Fruit fly (Drosophila melanogaster) whole organism, embryonic: Measurements from ENCODE around the gene TRAM.
A peak's percentile ranks its signal among the peaks of the same experiment; 100 is the strongest.

Experiments used
- Adf1 ChIP-seq: fragments of 200-800 bp; sonication (Bioruptor generic); IDR thresholded peaks from 2 replicates; pipeline ENCODE4 v1.3.6; 2022; ENCODE audit warnings: missing biosample characterization, missing genetic modification characterization
- BEAF-32 ChIP-seq: fragments of 200-800 bp; sonication (Bioruptor generic); optimal IDR thresholded peaks from 3 replicates; lab custom pipeline; 2017; ENCODE audit warnings: missing biosample characterization, missing genetic modification characterization, mild to moderate bottlenecking, moderate library complexity, missing genetic modification reagents
- CG11456 ChIP-seq: fragments of 200-800 bp; sonication (Bioruptor generic); IDR thresholded peaks from 3 replicates; pipeline ENCODE4 v1.3.6; 2022; ENCODE audit warnings: missing biosample characterization, missing genetic modification characterization
- CG1233 ChIP-seq: fragments of 200-800 bp; sonication (Bioruptor generic); optimal IDR thresholded peaks from 4 replicates; lab custom pipeline; 2018; ENCODE audit warnings: missing biosample characterization, mild to moderate bottlenecking, missing genetic modification characterization
- CG12659 ChIP-seq: fragments of 200-800 bp; sonication (Bioruptor generic); optimal IDR thresholded peaks from 3 replicates; lab custom pipeline; 2017; ENCODE audit warnings: mild to moderate bottlenecking, missing biosample characterization, missing genetic modification reagents, missing genetic modification characterization
- CG12769 ChIP-seq: fragments of 200-800 bp; sonication (Bioruptor generic); optimal IDR thresholded peaks from 2 replicates; lab custom pipeline; 2019; ENCODE audit warnings: missing biosample characterization, mild to moderate bottlenecking, missing genetic modification characterization, moderate library complexity
- CG13894 ChIP-seq: fragments of 200-800 bp; sonication (Bioruptor generic); optimal IDR thresholded peaks from 3 replicates; lab custom pipeline; 2018; ENCODE audit warnings: missing biosample characterization, mild to moderate bottlenecking, missing genetic modification characterization, moderate library complexity
- CG15269 ChIP-seq: fragments of 200-800 bp; sonication (Bioruptor generic); optimal IDR thresholded peaks from 2 replicates; lab custom pipeline; 2018; ENCODE audit warnings: missing biosample characterization, mild to moderate bottlenecking, missing genetic modification characterization, moderate library complexity
- CG1603 ChIP-seq: fragments of 200-800 bp; sonication (Bioruptor generic); optimal IDR thresholded peaks from 2 replicates; lab custom pipeline; 2019; ENCODE audit warnings: missing biosample characterization, mild to moderate bottlenecking, missing genetic modification characterization, moderate library complexity
- CG16815 ChIP-seq: fragments of 200-800 bp; sonication (Bioruptor generic); optimal IDR thresholded peaks from 3 replicates; lab custom pipeline; 2017; ENCODE audit warnings: missing biosample characterization, mild to moderate bottlenecking, missing genetic modification characterization
- CG17361 ChIP-seq: fragments of 200-800 bp; sonication (Bioruptor generic); IDR thresholded peaks from 3 replicates; pipeline ENCODE4 v1.3.6; 2022; ENCODE audit warnings: missing biosample characterization, missing genetic modification characterization
- CG18476 ChIP-seq: fragments of 200-800 bp; sonication (Bioruptor generic); optimal IDR thresholded peaks from 2 replicates; lab custom pipeline; 2016; ENCODE audit warnings: missing biosample characterization, mild to moderate bottlenecking, missing genetic modification characterization
- CG2678 ChIP-seq: fragments of 200-800 bp; sonication (Bioruptor generic); optimal IDR thresholded peaks from 3 replicates; lab custom pipeline; 2019; ENCODE audit warnings: missing biosample characterization, mild to moderate bottlenecking, missing genetic modification characterization, moderate library complexity
- CG30020 ChIP-seq: fragments of 200-800 bp; optimal IDR thresholded peaks from 2 replicates; lab custom pipeline; 2019; ENCODE audit warnings: missing biosample characterization, mild to moderate bottlenecking, missing genetic modification characterization, moderate library complexity
- CG3065 ChIP-seq: fragments of 200-800 bp; sonication (Bioruptor generic); optimal IDR thresholded peaks from 2 replicates; lab custom pipeline; 2016; ENCODE audit warnings: missing biosample characterization, missing genetic modification characterization
- CG31224 ChIP-seq: fragments of 200-800 bp; sonication (Bioruptor generic); IDR thresholded peaks from 2 replicates; pipeline ENCODE4 v1.3.6; 2022; ENCODE audit warnings: missing biosample characterization, missing genetic modification characterization
- CG3281 ChIP-seq: fragments of 200-800 bp; sonication (Bioruptor generic); optimal IDR thresholded peaks from 3 replicates; lab custom pipeline; 2017; ENCODE audit warnings: missing biosample characterization, mild to moderate bottlenecking, missing genetic modification characterization
- CG34422 ChIP-seq: fragments of 200-800 bp; sonication (Bioruptor generic); IDR thresholded peaks from 3 replicates; pipeline ENCODE4 v1.3.6; 2022; ENCODE audit warnings: missing biosample characterization, missing genetic modification characterization
- CG3838 ChIP-seq: fragments of 200-800 bp; sonication (Bioruptor generic); optimal IDR thresholded peaks from 3 replicates; lab custom pipeline; 2016; ENCODE audit warnings: missing biosample characterization, missing genetic modification characterization
- CG3995 ChIP-seq: fragments of 200-800 bp; sonication (Bioruptor generic); optimal IDR thresholded peaks from 3 replicates; lab custom pipeline; 2016; ENCODE audit warnings: missing biosample characterization, missing genetic modification characterization
- CG42726 ChIP-seq: fragments of 200-800 bp; sonication (Bioruptor generic); IDR thresholded peaks from 2 replicates; pipeline ENCODE4 v1.3.6; 2022; ENCODE audit warnings: missing biosample characterization, missing genetic modification characterization; ENCODE audit not compliant: partially characterized antibody
- CG4854 ChIP-seq: fragments of 200-800 bp; sonication (Bioruptor generic); optimal IDR thresholded peaks from 2 replicates; lab custom pipeline; 2016; ENCODE audit warnings: missing biosample characterization, missing genetic modification characterization, inconsistent platforms
- CG6254 ChIP-seq: fragments of 200-800 bp; sonication (Bioruptor generic); optimal IDR thresholded peaks from 3 replicates; lab custom pipeline; 2017; ENCODE audit warnings: mild to moderate bottlenecking, missing biosample characterization, missing genetic modification reagents, missing genetic modification characterization
- CG6654 ChIP-seq: fragments of 200-800 bp; sonication (Bioruptor generic); optimal IDR thresholded peaks from 2 replicates; lab custom pipeline; 2017; ENCODE audit warnings: missing biosample characterization, mild to moderate bottlenecking, missing genetic modification characterization
- CG6813 ChIP-seq: fragments of 200-800 bp; sonication (Bioruptor generic); optimal IDR thresholded peaks from 2 replicates; lab custom pipeline; 2017; ENCODE audit warnings: missing biosample characterization, missing genetic modification characterization, mild to moderate bottlenecking, moderate library complexity, missing genetic modification reagents
- CrebB ChIP-seq: fragments of 200-800 bp; sonication (Bioruptor generic); optimal IDR thresholded peaks from 3 replicates; lab custom pipeline; 2018; ENCODE audit warnings: missing biosample characterization, mild to moderate bottlenecking, missing genetic modification characterization
- Dfd ChIP-seq, 2 experiments: fragments of >200 bp; optimal IDR thresholded peaks; 2 replicates each; lab custom pipeline; 2017; ENCODE audit warnings: missing biosample characterization in 2 of 2, missing genetic modification characterization in 2 of 2
- Dp ChIP-seq: fragments of 200-800 bp; sonication (Bioruptor generic); optimal IDR thresholded peaks from 2 replicates; lab custom pipeline; 2018; ENCODE audit warnings: missing biosample characterization, mild to moderate bottlenecking, missing genetic modification characterization, moderate library complexity
- HLH54F ChIP-seq: fragments of 200-800 bp; sonication (Bioruptor generic); optimal IDR thresholded peaks from 3 replicates; lab custom pipeline; 2016; ENCODE audit warnings: missing biosample characterization, missing genetic modification characterization
- Hand ChIP-seq: fragments of 200-800 bp; sonication (Bioruptor generic); optimal IDR thresholded peaks from 2 replicates; lab custom pipeline; 2017; ENCODE audit warnings: mild to moderate bottlenecking, missing biosample characterization, missing genetic modification reagents, missing genetic modification characterization
- Hmx ChIP-seq: fragments of 200-800 bp; sonication (Bioruptor generic); optimal IDR thresholded peaks from 2 replicates; lab custom pipeline; 2016; ENCODE audit warnings: missing biosample characterization, missing genetic modification characterization
- Lpt ChIP-seq: fragments of >200 bp; optimal IDR thresholded peaks from 2 replicates; lab custom pipeline; 2018; ENCODE audit warnings: missing biosample characterization, missing genetic modification characterization
- MBD-R2 ChIP-seq: fragments of 200-800 bp; sonication (Bioruptor generic); IDR thresholded peaks from 2 replicates; pipeline ENCODE4 v1.3.6; 2022; ENCODE audit warnings: missing biosample characterization, missing genetic modification characterization
- Med ChIP-seq: fragments of 200-800 bp; sonication (Bioruptor generic); peaks from one replicate; lab custom pipeline; 2016; ENCODE audit warnings: missing biosample characterization, missing genetic modification characterization, mild to moderate bottlenecking, inconsistent platforms, moderate library complexity
- Myb ChIP-seq: fragments of 200-800 bp; sonication (Bioruptor generic); optimal IDR thresholded peaks from 2 replicates; lab custom pipeline; 2016; ENCODE audit warnings: missing biosample characterization, missing genetic modification characterization
- Opbp ChIP-seq: fragments of 200-800 bp; sonication (Bioruptor generic); IDR thresholded peaks from 3 replicates; pipeline ENCODE4 v1.3.6; 2022; ENCODE audit warnings: missing biosample characterization, missing genetic modification characterization; ENCODE audit not compliant: partially characterized antibody
- ase ChIP-seq: fragments of 200-800 bp; sonication (Bioruptor generic); IDR thresholded peaks from 3 replicates; pipeline ENCODE4 v1.3.6; 2022; ENCODE audit warnings: missing biosample characterization, missing genetic modification characterization
- chm ChIP-seq: fragments of 200-800 bp; sonication (Bioruptor generic); IDR thresholded peaks from 2 replicates; pipeline ENCODE4 v1.3.6; 2022; ENCODE audit warnings: missing biosample characterization, missing genetic modification characterization
- corto ChIP-seq: fragments of 200-800 bp; sonication (Bioruptor generic); optimal IDR thresholded peaks from 2 replicates; lab custom pipeline; 2016; ENCODE audit warnings: missing biosample characterization, mild to moderate bottlenecking, missing genetic modification characterization, moderate library complexity
- da ChIP-seq: fragments of 200-800 bp; sonication (Bioruptor generic); optimal IDR thresholded peaks from 2 replicates; lab custom pipeline; 2016; ENCODE audit warnings: missing biosample characterization, missing genetic modification characterization
- jing ChIP-seq: fragments of 200-800 bp; sonication (Bioruptor generic); optimal IDR thresholded peaks from 2 replicates; lab custom pipeline; 2018; ENCODE audit warnings: missing biosample characterization, mild to moderate bottlenecking, missing genetic modification characterization
- lbe ChIP-seq: fragments of 200-800 bp; sonication (Bioruptor generic); optimal IDR thresholded peaks from 2 replicates; lab custom pipeline; 2016; ENCODE audit warnings: missing biosample characterization, mild to moderate bottlenecking, missing genetic modification characterization
- org-1 ChIP-seq: fragments of 200-800 bp; sonication (Bioruptor generic); optimal IDR thresholded peaks from 2 replicates; lab custom pipeline; 2017; ENCODE audit warnings: missing biosample characterization, missing genetic modification characterization
- pnt ChIP-seq: fragments of 200-800 bp; sonication (Bioruptor generic); optimal IDR thresholded peaks from 3 replicates; lab custom pipeline; 2016; ENCODE audit warnings: missing biosample characterization, missing genetic modification characterization
- ranshi ChIP-seq: fragments of 200-800 bp; sonication (Bioruptor generic); IDR thresholded peaks from 2 replicates; pipeline ENCODE4 v1.3.6; 2022; ENCODE audit warnings: missing biosample characterization, missing genetic modification characterization
- sd ChIP-seq: fragments of 200-800 bp; sonication (Bioruptor generic); optimal IDR thresholded peaks from 3 replicates; lab custom pipeline; 2018; ENCODE audit warnings: missing biosample characterization, mild to moderate bottlenecking, missing genetic modification characterization, moderate library complexity
- sob ChIP-seq: fragments of 200-800 bp; sonication (Bioruptor generic); IDR thresholded peaks from 2 replicates; pipeline ENCODE4 v1.3.6; 2022; ENCODE audit warnings: missing biosample characterization, missing genetic modification characterization
- unc-4 ChIP-seq: fragments of 200-800 bp; sonication (Bioruptor generic); IDR thresholded peaks from 2 replicates; pipeline ENCODE4 v1.3.6; 2022; ENCODE audit warnings: missing biosample characterization, missing genetic modification characterization; ENCODE audit not compliant: partially characterized antibody
- unpg ChIP-seq: fragments of 200-800 bp; sonication (Bioruptor generic); optimal IDR thresholded peaks from 3 replicates; lab custom pipeline; 2018; ENCODE audit warnings: missing biosample characterization, mild to moderate bottlenecking, missing genetic modification characterization, moderate library complexity
- zen ChIP-seq: fragments of 200-800 bp; sonication (Bioruptor generic); optimal IDR thresholded peaks from 3 replicates; lab custom pipeline; 2018; ENCODE audit warnings: missing biosample characterization, mild to moderate bottlenecking, missing genetic modification characterization, moderate library complexity

TRAM gene

DNA sequence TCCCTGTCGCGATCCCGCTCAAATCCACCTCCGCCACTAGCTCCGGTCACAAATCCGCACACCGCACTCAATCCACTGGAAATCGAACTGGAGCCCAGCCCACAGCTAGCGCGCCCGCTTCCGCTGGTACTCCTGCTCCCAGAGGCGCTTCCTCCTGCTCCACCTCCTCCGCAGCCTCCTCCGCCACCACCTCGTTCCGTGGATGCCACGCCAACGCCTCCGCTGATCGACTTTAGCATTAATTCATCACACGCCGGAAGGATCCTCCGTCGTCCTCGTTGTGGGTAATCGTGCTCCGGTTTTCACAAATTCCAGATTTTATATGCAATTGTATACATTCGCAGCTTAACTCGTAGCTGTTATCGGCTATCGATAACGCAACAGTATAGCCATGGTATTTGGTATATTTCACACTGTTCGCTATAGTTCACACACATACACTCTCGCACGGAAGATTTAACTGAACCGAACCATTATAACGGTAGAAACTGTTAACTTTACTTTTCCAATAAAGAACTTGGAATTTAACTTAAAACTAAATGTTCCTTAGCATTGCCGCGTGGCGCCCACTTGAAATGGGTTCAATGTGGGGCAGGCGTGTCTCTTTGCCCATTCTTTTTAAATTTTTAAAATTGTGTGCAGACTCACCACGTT, 7.7 kb upstream of the TRAM start, which contains the start of gene Lztr1 (continued):
- TF ChIP-seq CG3065 (GFP tag; lab: Kevin White, UChicago) (no peak), CG6254 (GFP tag; lab: Kevin White, UChicago) (no peak), Adf1 (no peak), Lpt (GFP tag; lab: Kevin White, UChicago) (no peak), HLH54F (no peak), sob (GFP tag; lab: Robert Waterston, UW) (no peak), unc-4 (GFP tag; lab: Robert Waterston, UW) (no peak), CG30020 (tag; lab: Kevin White, UChicago) (no peak), sd (tag; lab: Kevin White, UChicago) (no peak), CG18476 (GFP tag; lab: Kevin White, UChicago) (no peak), zen (no peak), CG12769 (tag; lab: Kevin White, UChicago) (no peak), ase (GFP tag; lab: Robert Waterston, UW) (no peak), CG11456 (no peak), lbe (GFP tag; lab: Kevin White, UChicago) (no peak), CG2678 (tag; lab: Kevin White, UChicago) (no peak), CG16815 (GFP tag; lab: Kevin White, UChicago) (no peak), CG34422 (GFP tag; lab: Robert Waterston, UW) (no peak), MBD-R2 (GFP tag; lab: Robert Waterston, UW) (peak; percentile 45), unpg (GFP tag; lab: Kevin White, UChicago) (no peak), CG17361 (no peak), Myb (GFP tag; lab: Kevin White, UChicago) (peak; percentile 86), CG15269 (tag; lab: Kevin White, UChicago) (no peak), CG3838 (GFP tag; lab: Kevin White, UChicago) (no peak), CG1603 (tag; lab: Kevin White, UChicago) (peak; percentile 12), CG42726 (GFP tag; lab: Robert Waterston, UW) (no peak), pnt (GFP tag; lab: Kevin White, UChicago) (no peak), CG3995 (GFP tag; lab: Kevin White, UChicago) (no peak), Dp (GFP tag; lab: Kevin White, UChicago) (no peak), CG4854 (GFP tag; lab: Kevin White, UChicago) (no peak), Dfd (GFP tag; optimal IDR thresholded peaks at IDR 0.05; lab: Kevin White, UChicago) (no peak), CG6654 (no peak), Hmx (GFP tag; lab: Kevin White, UChicago) (no peak), chm (no peak), CG1233 (GFP tag; lab: Kevin White, UChicago) (no peak), CG3281 (GFP tag; lab: Kevin White, UChicago) (no peak), Hand (no peak), da (GFP tag; lab: Kevin White, UChicago) (no peak), CrebB (tag; lab: Kevin White, UChicago) (no peak), ranshi (GFP tag; lab: Robert Waterston, UW) (no peak), CG6813 (GFP tag; lab: Kevin White, UChicago) (no peak), CG31224 (GFP tag; lab: Robert Waterston, UW) (no peak), corto (GFP tag; lab: Kevin White, UChicago) (no peak), BEAF-32 (GFP tag; lab: Kevin White, UChicago) (peak; percentile 41), CG13894 (tag; lab: Kevin White, UChicago) (no peak), CG12659 (GFP tag; lab: Kevin White, UChicago) (peak; percentile 1), Opbp (0 out of 3 replicates have a peak, but pooled peaks have one; percentile 32), Med (peak; percentile 69), jing (GFP tag; lab: Kevin White, UChicago) (no peak), org-1 (no peak)
